Fruit fly (Drosophila melanogaster) S2 (cell line): Measurements from ENCODE around the gene CG6621.

Source experiments
- CG8478 ChIP-seq: fragments of >200 bp; optimal IDR thresholded peaks from 2 replicates; lab custom pipeline; 2018
- CTCF ChIP-seq, 2 experiments: fragments of >200 bp; optimal IDR thresholded peaks; 2 replicates each; lab custom pipeline; 2018

- no peak for TF ChIP-seq CTCF (optimal IDR thresholded peaks at IDR 0.05; lab: Kevin White, UChicago)
- no peak for TF ChIP-seq CG8478 (lab: Kevin White, UChicago)
These were observed 50.9 kb downstream of the CG6621 start for dm6 chr3R:10842422-10842821.
